Worm (Caenorhabditis elegans) whole organism, L1 larva: Measurements from ENCODE around the gene otub-1.

Experiments used
- lin-39 ChIP-seq: fragments of 150-350 bp; optimal IDR thresholded peaks from 2 replicates; lab custom pipeline; 2014; ENCODE audit warnings: missing biosample characterization, missing genetic modification reagents, missing genetic modification characterization
- lir-3 ChIP-seq: sonication (generic microtip); optimal IDR thresholded peaks from 2 replicates; lab custom pipeline; 2016; ENCODE audit warnings: mild to moderate bottlenecking, missing genetic modification characterization, moderate library complexity, missing compliant biosample characterization; ENCODE audit not compliant: poor library complexity
- mep-1 ChIP-seq: fragments of 150-350 bp; optimal IDR thresholded peaks from 2 replicates; lab custom pipeline; 2014; ENCODE audit warnings: missing biosample characterization, missing genetic modification characterization

- TF ChIP-seq mep-1 (tag; lab: Kevin White, UChicago) (no peak), lin-39 (no peak), lir-3 (tag; lab: Kevin White, UChicago) (no peak)
Observed at ce11 chrV:15060595-15060994, 5.5 kb upstream of the otub-1 start.
